Fruit fly (Drosophila melanogaster) whole organism, embryonic: ENCODE results near the gene Bicra.

Experiments
- ATbp ChIP-seq: fragments of 200-800 bp; sonication (Bioruptor generic); optimal IDR thresholded peaks from 2 replicates; lab custom pipeline; 2017; ENCODE audit warnings: missing biosample characterization, mild to moderate bottlenecking, missing genetic modification characterization, missing genetic modification reagents
- BEAF-32 ChIP-seq: fragments of 200-800 bp; sonication (Bioruptor generic); optimal IDR thresholded peaks from 3 replicates; lab custom pipeline; 2017; ENCODE audit warnings: missing biosample characterization, missing genetic modification characterization, mild to moderate bottlenecking, moderate library complexity, missing genetic modification reagents
- Bdp1 ChIP-seq: fragments of 200-800 bp; sonication (Bioruptor generic); optimal IDR thresholded peaks from 3 replicates; lab custom pipeline; 2016; ENCODE audit warnings: missing biosample characterization, missing genetic modification characterization
- Bteb2 ChIP-seq: fragments of 200-800 bp; sonication (Bioruptor generic); optimal IDR thresholded peaks from 2 replicates; lab custom pipeline; 2016; ENCODE audit warnings: missing biosample characterization, missing genetic modification characterization
- C15 ChIP-seq: fragments of 200-800 bp; sonication (Bioruptor generic); IDR thresholded peaks from 3 replicates; pipeline ENCODE4 v1.3.6; 2022; ENCODE audit warnings: missing biosample characterization, missing genetic modification characterization
- CG1024 ChIP-seq: fragments of 200-800 bp; sonication (Bioruptor generic); IDR thresholded peaks from 2 replicates; pipeline ENCODE4 v1.3.6; 2022; ENCODE audit warnings: missing biosample characterization, missing genetic modification characterization
- CG10267 ChIP-seq: fragments of 200-800 bp; sonication (Bioruptor generic); optimal IDR thresholded peaks from 2 replicates; lab custom pipeline; 2018; ENCODE audit warnings: missing biosample characterization, mild to moderate bottlenecking, missing genetic modification characterization, moderate library complexity
- CG11247 ChIP-seq: fragments of 200-800 bp; sonication (Bioruptor generic); IDR thresholded peaks from 2 replicates; pipeline ENCODE4 v1.3.6; 2022; ENCODE audit warnings: missing biosample characterization, missing genetic modification characterization
- CG11696 ChIP-seq: fragments of 200-800 bp; sonication (Bioruptor generic); IDR thresholded peaks from 2 replicates; pipeline ENCODE4 v1.3.6; 2022; ENCODE audit warnings: missing biosample characterization, missing genetic modification characterization
- CG12769 ChIP-seq: fragments of 200-800 bp; sonication (Bioruptor generic); optimal IDR thresholded peaks from 2 replicates; lab custom pipeline; 2019; ENCODE audit warnings: missing biosample characterization, mild to moderate bottlenecking, missing genetic modification characterization, moderate library complexity
- CG13624 ChIP-seq: fragments of 200-800 bp; sonication (Bioruptor generic); optimal IDR thresholded peaks from 2 replicates; lab custom pipeline; 2016; ENCODE audit warnings: missing biosample characterization, missing genetic modification characterization
- CG13775 ChIP-seq: fragments of 200-800 bp; sonication (Bioruptor generic); optimal IDR thresholded peaks from 3 replicates; lab custom pipeline; 2017; ENCODE audit warnings: missing biosample characterization, mild to moderate bottlenecking, missing genetic modification characterization
- CG32772 ChIP-seq: fragments of 200-800 bp; sonication (Bioruptor generic); IDR thresholded peaks from 2 replicates; pipeline ENCODE4 v1.3.6; 2022; ENCODE audit warnings: missing biosample characterization, missing genetic modification characterization
- CG3726 ChIP-seq: fragments of 200-800 bp; sonication (Bioruptor generic); IDR thresholded peaks from 3 replicates; pipeline ENCODE4, ENCODE4 v1.3.6; 2022; ENCODE audit warnings: missing biosample characterization, missing genetic modification characterization
- CG4617 ChIP-seq: fragments of 200-800 bp; sonication (Bioruptor generic); optimal IDR thresholded peaks from 3 replicates; lab custom pipeline; 2016; ENCODE audit warnings: missing biosample characterization, missing genetic modification characterization, borderline replicate concordance
- CG4707 ChIP-seq: fragments of 200-800 bp; sonication (Bioruptor generic); optimal IDR thresholded peaks from 2 replicates; lab custom pipeline; 2018; ENCODE audit warnings: missing biosample characterization, mild to moderate bottlenecking, missing genetic modification characterization, moderate library complexity
- CG5180 ChIP-seq: fragments of 200-800 bp; sonication (Bioruptor generic); optimal IDR thresholded peaks from 3 replicates; lab custom pipeline; 2017; ENCODE audit warnings: missing biosample characterization, missing genetic modification characterization, mild to moderate bottlenecking, moderate library complexity, missing genetic modification reagents
- CG5953 ChIP-seq: fragments of 200-800 bp; sonication (Bioruptor generic); IDR thresholded peaks from 2 replicates; pipeline ENCODE4 v1.3.6; 2022; ENCODE audit warnings: missing biosample characterization, missing genetic modification characterization
- CG6254 ChIP-seq: fragments of 200-800 bp; sonication (Bioruptor generic); optimal IDR thresholded peaks from 3 replicates; lab custom pipeline; 2017; ENCODE audit warnings: mild to moderate bottlenecking, missing biosample characterization, missing genetic modification reagents, missing genetic modification characterization
- CG7839 ChIP-seq: fragments of 200-800 bp; sonication (Bioruptor generic); optimal IDR thresholded peaks from 3 replicates; lab custom pipeline; 2018; ENCODE audit warnings: missing biosample characterization, mild to moderate bottlenecking, missing genetic modification characterization, moderate library complexity
- CG8478 ChIP-seq: fragments of >200 bp; optimal IDR thresholded peaks from 2 replicates; lab custom pipeline; 2018
- CG9797 ChIP-seq: fragments of 200-800 bp; sonication (Bioruptor generic); optimal IDR thresholded peaks from 3 replicates; lab custom pipeline; 2018; ENCODE audit warnings: missing biosample characterization, mild to moderate bottlenecking, missing genetic modification characterization
- CG9817 ChIP-seq: fragments of 200-800 bp; sonication (Bioruptor generic); optimal IDR thresholded peaks from 2 replicates; lab custom pipeline; 2018; ENCODE audit warnings: missing biosample characterization, mild to moderate bottlenecking, missing genetic modification characterization, moderate library complexity
- CG9876 ChIP-seq: fragments of 200-800 bp; sonication (Bioruptor generic); optimal IDR thresholded peaks from 2 replicates; lab custom pipeline; 2016; ENCODE audit warnings: missing biosample characterization, missing genetic modification characterization
- CTCF ChIP-seq: fragments of 200-800 bp; sonication (Bioruptor generic); optimal IDR thresholded peaks from 2 replicates; lab custom pipeline; 2017; ENCODE audit warnings: missing biosample characterization, mild to moderate bottlenecking, missing genetic modification characterization, moderate library complexity
- Dek ChIP-seq: fragments of 200-800 bp; sonication (Bioruptor generic); optimal IDR thresholded peaks from 3 replicates; lab custom pipeline; 2019; ENCODE audit warnings: missing biosample characterization, mild to moderate bottlenecking, missing genetic modification characterization, moderate library complexity
- E2f1 ChIP-seq: fragments of 200-800 bp; sonication (Bioruptor generic); IDR thresholded peaks from 2 replicates; pipeline ENCODE4 v1.3.6; 2022; ENCODE audit warnings: missing biosample characterization, missing genetic modification characterization
- HLH3B ChIP-seq: fragments of 200-800 bp; sonication (Bioruptor generic); IDR thresholded peaks from 2 replicates; pipeline ENCODE4 v1.3.6; 2022; ENCODE audit warnings: missing biosample characterization, missing genetic modification characterization
- Hmr ChIP-seq: fragments of 200-800 bp; sonication (Bioruptor generic); optimal IDR thresholded peaks from 3 replicates; lab custom pipeline; 2017; ENCODE audit warnings: mild to moderate bottlenecking, missing biosample characterization, missing genetic modification reagents, missing genetic modification characterization
- Max ChIP-seq: fragments of 200-800 bp; sonication (Bioruptor generic); optimal IDR thresholded peaks from 2 replicates; lab custom pipeline; 2016; ENCODE audit warnings: missing biosample characterization, mild to moderate bottlenecking, missing genetic modification characterization
- NC2β ChIP-seq: fragments of 200-800 bp; sonication (Bioruptor generic); optimal IDR thresholded peaks from 2 replicates; lab custom pipeline; 2016; ENCODE audit warnings: missing biosample characterization, missing genetic modification characterization
- Six4 ChIP-seq: fragments of 200-800 bp; sonication (Bioruptor generic); optimal IDR thresholded peaks from 2 replicates; lab custom pipeline; 2016; ENCODE audit warnings: missing biosample characterization, missing genetic modification characterization
- Sox102F ChIP-seq: fragments of 200-800 bp; sonication (Bioruptor generic); optimal IDR thresholded peaks from 2 replicates; lab custom pipeline; 2018; ENCODE audit warnings: missing biosample characterization, mild to moderate bottlenecking, missing genetic modification characterization, moderate library complexity
- Sry-β ChIP-seq: fragments of 200-800 bp; sonication (Bioruptor generic); optimal IDR thresholded peaks from 2 replicates; lab custom pipeline; 2018; ENCODE audit warnings: missing biosample characterization, mild to moderate bottlenecking, missing genetic modification characterization, moderate library complexity
- cg ChIP-seq: fragments of 200-800 bp; sonication (Bioruptor generic); optimal IDR thresholded peaks from 3 replicates; lab custom pipeline; 2019; ENCODE audit warnings: missing biosample characterization, mild to moderate bottlenecking, missing genetic modification characterization, moderate library complexity
- dan ChIP-seq: fragments of 200-800 bp; sonication (Bioruptor generic); IDR thresholded peaks from 2 replicates; pipeline ENCODE4 v1.3.6; 2022; ENCODE audit warnings: missing biosample characterization, missing genetic modification characterization
- dati ChIP-seq: fragments of 200-800 bp; sonication (Bioruptor generic); IDR thresholded peaks from 2 replicates; pipeline ENCODE4 v1.3.6; 2022; ENCODE audit warnings: missing biosample characterization, missing genetic modification characterization
- disco-r ChIP-seq: fragments of 200-800 bp; sonication (Bioruptor generic); optimal IDR thresholded peaks from 2 replicates; lab custom pipeline; 2016; ENCODE audit warnings: missing biosample characterization, missing genetic modification characterization
- jumu ChIP-seq: fragments of 200-800 bp; sonication (Bioruptor generic); optimal IDR thresholded peaks from 3 replicates; lab custom pipeline; 2016; ENCODE audit warnings: missing biosample characterization, missing genetic modification characterization
- kay ChIP-seq: fragments of 200-800 bp; sonication (Bioruptor generic); optimal IDR thresholded peaks from 2 replicates; lab custom pipeline; 2016; ENCODE audit warnings: missing biosample characterization, missing genetic modification characterization
- lbe ChIP-seq: fragments of 200-800 bp; sonication (Bioruptor generic); optimal IDR thresholded peaks from 2 replicates; lab custom pipeline; 2016; ENCODE audit warnings: missing biosample characterization, mild to moderate bottlenecking, missing genetic modification characterization
- lmd ChIP-seq: fragments of 200-800 bp; sonication (Bioruptor generic); IDR thresholded peaks from 2 replicates; pipeline ENCODE4 v1.3.6; 2022; ENCODE audit warnings: missing biosample characterization, missing genetic modification characterization
- lola ChIP-seq, 3 experiments: fragments of >200 bp in 2 of 3; fragments of 200-800 bp in 1 of 3; sonication (Bioruptor generic) in 1 of 3; optimal IDR thresholded peaks; 2 replicates each; lab custom pipeline; 2017 to 2019; ENCODE audit warnings: missing biosample characterization in 3 of 3, missing genetic modification characterization in 3 of 3, mild to moderate bottlenecking in 1 of 3, moderate library complexity in 1 of 3
- prd ChIP-seq, 3 experiments: fragments of >200 bp in 2 of 3; fragments of 200-800 bp in 1 of 3; sonication (Bioruptor generic) in 1 of 3; optimal IDR thresholded peaks in 2 of 3; IDR thresholded peaks in 1 of 3; 2 replicates in 2 of 3; 3 replicates in 1 of 3; pipeline versions ENCODE4 v1.3.6 to Lab custom; 2017 to 2022; ENCODE audit warnings: missing biosample characterization in 1 of 3, missing genetic modification characterization in 1 of 3
- ranshi ChIP-seq: fragments of 200-800 bp; sonication (Bioruptor generic); IDR thresholded peaks from 2 replicates; pipeline ENCODE4 v1.3.6; 2022; ENCODE audit warnings: missing biosample characterization, missing genetic modification characterization
- schlank ChIP-seq: fragments of 200-800 bp; sonication (Bioruptor generic); optimal IDR thresholded peaks from 2 replicates; lab custom pipeline; 2018; ENCODE audit warnings: missing biosample characterization, mild to moderate bottlenecking, missing genetic modification characterization
- sd ChIP-seq: fragments of 200-800 bp; sonication (Bioruptor generic); optimal IDR thresholded peaks from 3 replicates; lab custom pipeline; 2018; ENCODE audit warnings: missing biosample characterization, mild to moderate bottlenecking, missing genetic modification characterization, moderate library complexity
- zf30C ChIP-seq: fragments of 200-800 bp; sonication (Bioruptor generic); optimal IDR thresholded peaks from 3 replicates; lab custom pipeline; 2018; ENCODE audit warnings: missing biosample characterization, mild to moderate bottlenecking, missing genetic modification characterization
- zfh2 ChIP-seq: fragments of 200-800 bp; sonication (Bioruptor generic); optimal IDR thresholded peaks from 2 replicates; lab custom pipeline; 2016; ENCODE audit warnings: missing biosample characterization, missing genetic modification characterization

The Bicra gene

DNA sequence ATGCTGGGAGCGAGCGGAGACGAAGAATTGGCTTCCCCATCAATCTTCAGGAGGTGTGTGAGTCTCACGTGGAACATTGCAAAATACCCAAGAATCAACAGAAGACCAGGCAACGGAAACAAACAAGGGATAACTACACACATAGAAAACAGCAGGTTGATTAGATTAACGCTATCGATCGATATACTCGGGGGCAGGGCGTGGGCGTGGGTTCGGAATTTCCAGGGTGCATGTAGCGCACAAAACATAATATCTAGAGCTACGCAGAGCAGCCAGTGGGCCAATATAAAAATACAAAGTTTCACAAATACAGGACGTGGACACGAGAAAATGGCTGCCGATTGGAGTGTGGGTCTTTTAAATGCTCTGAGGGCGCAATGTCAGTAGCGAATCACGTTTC is 3.5 kb upstream of the Bicra start (continued):
- TF ChIP-seq NC2β (GFP tag; lab: Kevin White, UChicago) (no peak), CG3726 (GFP tag; lab: Robert Waterston, UW) (no peak), Hmr (GFP tag; lab: Kevin White, UChicago) (no peak), Bdp1 (GFP tag; lab: Kevin White, UChicago) (no peak), sd (tag; lab: Kevin White, UChicago) (peak; percentile 66), BEAF-32 (GFP tag; lab: Kevin White, UChicago) (no peak), Sry-β (no peak), dan (GFP tag; lab: Robert Waterston, UW) (no peak), HLH3B (GFP tag; lab: Robert Waterston, UW) (no peak), CTCF (GFP tag; lab: Kevin White, UChicago) (no peak), dati (GFP tag; lab: Robert Waterston, UW) (no peak), CG12769 (tag; lab: Kevin White, UChicago) (no peak), CG5180 (GFP tag; lab: Kevin White, UChicago) (no peak), Six4 (no peak)

DNA sequence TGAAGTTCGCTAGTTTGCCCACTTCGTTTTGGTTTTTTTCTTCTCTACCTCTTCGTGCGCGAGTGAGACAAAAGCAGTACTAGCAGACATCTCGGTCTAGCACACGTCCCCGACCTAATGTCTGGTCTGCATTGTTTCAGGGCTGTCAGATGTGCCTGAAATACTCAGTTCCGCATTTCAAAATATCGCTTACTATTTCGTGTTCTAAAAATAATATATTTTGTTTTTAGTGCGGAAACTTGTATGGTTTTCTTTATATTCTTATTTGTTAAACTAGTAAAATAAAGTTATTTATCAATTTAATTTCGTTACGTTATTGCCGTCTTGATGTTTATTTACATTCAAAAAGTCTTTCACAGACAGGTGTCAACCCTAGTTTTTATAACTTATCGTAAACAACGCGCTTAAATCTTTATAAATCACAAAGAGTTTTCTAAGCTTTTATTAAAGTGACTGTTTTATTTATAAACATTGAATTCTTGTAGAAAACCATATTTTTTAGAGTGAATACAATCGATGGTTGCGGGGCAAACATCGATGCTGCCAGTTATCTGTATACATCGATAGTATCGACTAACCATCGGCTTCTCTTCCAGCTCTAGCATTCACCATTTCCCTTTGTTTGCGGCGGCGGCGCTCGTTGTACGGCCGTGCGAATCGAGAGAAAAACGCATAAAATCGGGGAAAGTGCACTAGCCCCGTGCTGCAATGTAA is 524 bp downstream of the Bicra start:
- TF ChIP-seq BEAF-32 (GFP tag; lab: Kevin White, UChicago) (peak; percentile 97), cg (no peak), lmd (GFP tag; lab: Robert Waterston, UW) (no peak), Sox102F (peak; percentile 83), CG7839 (tag; lab: Kevin White, UChicago) (peak; percentile 80), jumu (GFP tag; lab: Kevin White, UChicago) (peak; percentile 2), Max (GFP tag; lab: Kevin White, UChicago) (peak; percentile 45), CG9876 (GFP tag; lab: Kevin White, UChicago) (peak; percentile 14), CG4617 (peak; percentile 77), CG11247 (GFP tag; lab: Robert Waterston, UW) (no peak), CG4707 (no peak), zf30C (GFP tag; lab: Kevin White, UChicago) (no peak), lbe (GFP tag; lab: Kevin White, UChicago) (peak; percentile 40), CG32772 (GFP tag; lab: Robert Waterston, UW) (no peak), lola (GFP tag; optimal IDR thresholded peaks at IDR 0.05; lab: Kevin White, UChicago) (peak in 1 of 3 experiments; percentile 76), CG13775 (GFP tag; lab: Kevin White, UChicago) (peak; percentile 83), Bteb2 (GFP tag; lab: Kevin White, UChicago) (no peak), CG1024 (GFP tag; lab: Robert Waterston, UW) (no peak), zfh2 (peak; percentile 30), CG9797 (GFP tag; lab: Kevin White, UChicago) (no peak), CG13624 (GFP tag; lab: Kevin White, UChicago) (peak; percentile 59), CG5953 (GFP tag; lab: Robert Waterston, UW) (no peak), Dek (tag; lab: Kevin White, UChicago) (peak; percentile 76), CG8478 (lab: Kevin White, UChicago) (peak; percentile 83), C15 (GFP tag; lab: Robert Waterston, UW) (no peak), ATbp (peak; percentile 50), CG10267 (tag; lab: Kevin White, UChicago) (peak; percentile 80), CG6254 (GFP tag; lab: Kevin White, UChicago) (peak; percentile 37), disco-r (GFP tag; lab: Kevin White, UChicago) (peak; percentile 24), CG11696 (GFP tag; lab: Robert Waterston, UW) (no peak), prd (optimal IDR thresholded peaks at IDR 0.05; lab: Kevin White, UChicago) (no peak), prd (GFP tag; IDR thresholded peaks at IDR 0.05; lab: Robert Waterston, UW) (no peak), CG9817 (tag; lab: Kevin White, UChicago) (peak; percentile 85), schlank (tag; lab: Kevin White, UChicago) (no peak), kay (GFP tag; lab: Kevin White, UChicago) (no peak), E2f1 (GFP tag; lab: Robert Waterston, UW) (no peak), ranshi (GFP tag; lab: Robert Waterston, UW) (no peak)
